Fruit fly (Drosophila melanogaster): Measurements from ENCODE around the gene twit.

Gene twit

DNA sequence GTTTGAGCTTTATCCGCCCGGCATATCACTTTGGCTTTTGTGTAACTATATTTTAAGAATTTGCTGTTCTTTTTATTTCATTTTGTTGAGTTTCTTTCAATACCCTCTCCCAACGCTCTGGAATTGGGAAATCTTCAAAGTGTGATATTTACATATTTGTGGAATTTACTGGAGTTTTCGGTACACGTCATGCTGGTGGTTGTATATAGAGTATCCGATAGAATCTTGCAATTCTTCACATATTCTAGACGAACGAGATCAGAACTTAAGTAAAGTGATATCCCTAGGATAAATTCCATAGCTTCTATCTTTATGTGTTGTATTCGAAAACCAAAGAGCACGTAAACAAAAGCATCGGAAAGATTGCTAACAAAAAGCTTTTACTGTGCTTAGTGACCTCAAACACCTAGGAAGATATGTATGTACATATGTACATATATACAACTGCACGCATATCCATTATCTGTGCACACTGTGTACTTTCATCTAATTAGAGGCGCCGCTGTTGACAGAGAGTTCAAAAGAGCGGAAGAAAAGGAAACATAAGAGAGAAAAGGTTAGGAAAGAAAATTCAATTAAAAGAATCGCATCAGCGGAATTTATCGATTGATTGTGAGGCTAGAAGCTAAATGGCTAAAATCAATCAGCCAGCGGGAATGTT lies 44.4 kb downstream of the twit start (continued):
- TF ChIP-seq MBD-R2 (GFP tag; IDR thresholded peaks at IDR 0.05): no peak
- no peak for TF ChIP-seq CG31388 (GFP tag; optimal IDR thresholded peaks at IDR 0.05)
- TF ChIP-seq CG30431 (GFP tag; optimal IDR thresholded peaks at IDR 0.05): no peak
- TF ChIP-seq CG8359 (GFP tag; optimal IDR thresholded peaks at IDR 0.05; ENCODE audit: borderline replicate concordance): no peak
- TF ChIP-seq az2 (GFP tag; optimal IDR thresholded peaks at IDR 0.05): no peak
- no peak for TF ChIP-seq dati (GFP tag; IDR thresholded peaks at IDR 0.05)
- no peak for TF ChIP-seq CHES-1-like (GFP tag; optimal IDR thresholded peaks at IDR 0.05)
- TF ChIP-seq Hand (GFP tag; optimal IDR thresholded peaks at IDR 0.05): no peak
- TF ChIP-seq CG13123 (GFP tag; optimal IDR thresholded peaks at IDR 0.05): peak; percentile 16
- no peak for TF ChIP-seq p53 (GFP tag; optimal IDR thresholded peaks at IDR 0.05)
- TF ChIP-seq CG4617 (GFP tag; optimal IDR thresholded peaks at IDR 0.05; ENCODE audit: borderline replicate concordance): no peak
- TF ChIP-seq CG2129 (GFP tag; IDR thresholded peaks at IDR 0.05; ENCODE audit: partially characterized antibody): no peak
- TF ChIP-seq Doc3 (GFP tag; IDR thresholded peaks at IDR 0.05; ENCODE audit: partially characterized antibody): no peak
- peak; percentile 5 for TF ChIP-seq sug (tag; optimal IDR thresholded peaks at IDR 0.05)
- TF ChIP-seq salm (tag; optimal IDR thresholded peaks at IDR 0.05): peak; percentile 13
- peak; percentile 4 for TF ChIP-seq CG17829 (tag; optimal IDR thresholded peaks at IDR 0.05)
- peak; percentile 61 for TF ChIP-seq CG4328 (GFP tag; optimal IDR thresholded peaks at IDR 0.05)
- TF ChIP-seq CG15696 (tag; optimal IDR thresholded peaks at IDR 0.05): peak; percentile 39
- no peak for TF ChIP-seq CG15011 (GFP tag; optimal IDR thresholded peaks at IDR 0.05)
- TF ChIP-seq trem (tag; optimal IDR thresholded peaks at IDR 0.05): no peak
- peak; percentile 13 for TF ChIP-seq Mes4 (GFP tag; optimal IDR thresholded peaks at IDR 0.05)
- no peak for TF ChIP-seq Max (GFP tag; optimal IDR thresholded peaks at IDR 0.05)
- peak; percentile 24 for TF ChIP-seq CG1603 (tag; optimal IDR thresholded peaks at IDR 0.05)
- no peak for TF ChIP-seq dimm (GFP tag; IDR thresholded peaks at IDR 0.05)
- peak; percentile 44 for TF ChIP-seq scrt (GFP tag; optimal IDR thresholded peaks at IDR 0.05)
- no peak for TF ChIP-seq CG5245 (GFP tag; optimal IDR thresholded peaks at IDR 0.05)
- peak; percentile 11 for TF ChIP-seq gsb-n (tag; optimal IDR thresholded peaks at IDR 0.05)
- TF ChIP-seq CrebB (tag; optimal IDR thresholded peaks at IDR 0.05): peak; percentile 69
- no peak for TF ChIP-seq shn (GFP tag; optimal IDR thresholded peaks at IDR 0.05)
- TF ChIP-seq Optix (GFP tag; IDR thresholded peaks at IDR 0.05): 0 out of 3 replicates have a peak, but pooled peaks have one; percentile 5
- TF ChIP-seq CG2712 (tag; optimal IDR thresholded peaks at IDR 0.05): no peak
- TF ChIP-seq ci (GFP tag; IDR thresholded peaks at IDR 0.05): peak; percentile 84
- TF ChIP-seq kni (GFP tag; optimal IDR thresholded peaks at IDR 0.05): peak; percentile 85
- no peak for TF ChIP-seq CG4730 (GFP tag; IDR thresholded peaks at IDR 0.05)
- no peak for TF ChIP-seq Usf (GFP tag; optimal IDR thresholded peaks at IDR 0.05)
- TF ChIP-seq chm (GFP tag; IDR thresholded peaks at IDR 0.05): no peak; the same call in 1 of the 2 replicates
- no peak for TF ChIP-seq CG14965 (GFP tag; optimal IDR thresholded peaks at IDR 0.05; ENCODE audit: borderline replicate concordance)
- no peak for TF ChIP-seq rib (GFP tag; IDR thresholded peaks at IDR 0.05)
- no peak for TF ChIP-seq fd102C (GFP tag; optimal IDR thresholded peaks at IDR 0.05)
- TF ChIP-seq klu (GFP tag; IDR thresholded peaks at IDR 0.05): no peak
- no peak for TF ChIP-seq CG9797 (GFP tag; optimal IDR thresholded peaks at IDR 0.05)
- TF ChIP-seq sqz (GFP tag; optimal IDR thresholded peaks at IDR 0.05): peak; percentile 61
- no peak for TF ChIP-seq her (GFP tag; optimal IDR thresholded peaks at IDR 0.05)
- no peak for TF ChIP-seq CG3995 (GFP tag; optimal IDR thresholded peaks at IDR 0.05)
- TF ChIP-seq crol (GFP tag; IDR thresholded peaks at IDR 0.05): no peak
- TF ChIP-seq run (tag; optimal IDR thresholded peaks at IDR 0.05): peak; percentile 46
- peak; percentile 52 for TF ChIP-seq CG1529 (GFP tag; optimal IDR thresholded peaks at IDR 0.05)
- no peak for TF ChIP-seq sc (optimal IDR thresholded peaks at IDR 0.05)
- peak; percentile 52 for TF ChIP-seq sc (GFP tag; optimal IDR thresholded peaks at IDR 0.05)
- TF ChIP-seq CG12299 (tag; optimal IDR thresholded peaks at IDR 0.05): peak; percentile 48
- peak; percentile 14 for TF ChIP-seq NK7.1 (GFP tag; optimal IDR thresholded peaks at IDR 0.05)

Measured in whole organism, embryonic.